Worm (Caenorhabditis elegans) whole organism, L2 larva: ENCODE results near the gene C51E3.6.

ENCODE experiments used
- C34F6.9 ChIP-seq: fragments of 150-350 bp; optimal IDR thresholded peaks from 2 replicates; lab custom pipeline; 2014; ENCODE audit warnings: missing biosample characterization, missing genetic modification characterization
- ama-1 ChIP-seq: fragments of 150-350 bp; optimal IDR thresholded peaks from 2 replicates; lab custom pipeline; 2018; ENCODE audit warnings: inconsistent platforms
- egl-27 ChIP-seq: sonication (generic microtip); optimal IDR thresholded peaks from 3 replicates; lab custom pipeline; 2017; ENCODE audit warnings: missing biosample characterization, missing genetic modification reagents, missing genetic modification characterization
- lin-13 ChIP-seq: fragments of 150-350 bp; optimal IDR thresholded peaks from 2 replicates; lab custom pipeline; 2014; ENCODE audit warnings: missing biosample characterization, missing genetic modification reagents, missing genetic modification characterization
- lsy-2 ChIP-seq, 2 experiments: fragments of 150-350 bp in 1 of 2; sonication (generic microtip) in 1 of 2; optimal IDR thresholded peaks; 2 replicates each; lab custom pipeline; 2014 to 2017; ENCODE audit warnings: missing biosample characterization in 2 of 2, missing genetic modification characterization in 2 of 2
- mab-5 ChIP-seq: fragments of 150-350 bp; optimal IDR thresholded peaks from 2 replicates; lab custom pipeline; 2014; ENCODE audit warnings: missing biosample characterization, missing genetic modification characterization
- nhr-10 ChIP-seq: sonication (generic microtip); optimal IDR thresholded peaks from 2 replicates; lab custom pipeline; 2017; ENCODE audit warnings: missing biosample characterization, missing genetic modification characterization
- nhr-25 ChIP-seq: fragments of 150-350 bp; sonication (generic microtip); optimal IDR thresholded peaks from 3 replicates; lab custom pipeline; 2014; ENCODE audit warnings: missing biosample characterization, missing genetic modification characterization
- sem-4 ChIP-seq: fragments of 150-350 bp; optimal IDR thresholded peaks from 2 replicates; lab custom pipeline; 2014; ENCODE audit warnings: missing biosample characterization, missing genetic modification reagents, missing genetic modification characterization
- unc-62 ChIP-seq: fragments of 150-350 bp; optimal IDR thresholded peaks from 2 replicates; lab custom pipeline; 2014; ENCODE audit warnings: missing biosample characterization, missing genetic modification reagents, missing genetic modification characterization
- zag-1 ChIP-seq: fragments of 150-350 bp; optimal IDR thresholded peaks from 2 replicates; lab custom pipeline; 2014; ENCODE audit warnings: missing biosample characterization, missing genetic modification characterization

- TF ChIP-seq lsy-2 (tag; optimal IDR thresholded peaks at IDR 0.05; lab: Kevin White, UChicago) = no peak
- TF ChIP-seq egl-27 (tag; lab: Kevin White, UChicago) = no peak
- no peak for TF ChIP-seq lin-13 (GFP tag; lab: Kevin White, UChicago)
- no peak for TF ChIP-seq nhr-25 (tag; lab: Kevin White, UChicago)
- TF ChIP-seq zag-1 (tag; lab: Kevin White, UChicago) = no peak
- no peak for TF ChIP-seq nhr-10
- TF ChIP-seq unc-62 (GFP tag; lab: Kevin White, UChicago) = no peak
- TF ChIP-seq C34F6.9 = no peak
- no peak for TF ChIP-seq sem-4
- TF ChIP-seq mab-5 (tag; lab: Kevin White, UChicago) = no peak
- no peak for TF ChIP-seq ama-1 (lab: Kevin White, UChicago)
Measured at ce11 chrV:10182984-10183383, 16.7 kb upstream of the C51E3.6 start, which contains the start of gene ZK856.4.
